Worm (Caenorhabditis elegans) whole organism, L1 larva: ENCODE results near the gene tmem-135.

Experiments used
- C04F5.9 ChIP-seq: sonication (generic microtip); optimal IDR thresholded peaks from 2 replicates; lab custom pipeline; 2016; ENCODE audit warnings: missing genetic modification characterization, missing compliant biosample characterization
- F16B12.6 ChIP-seq: fragments of 150-350 bp; optimal IDR thresholded peaks from 2 replicates; lab custom pipeline; 2014; ENCODE audit warnings: missing biosample characterization, missing genetic modification characterization
- aha-1 ChIP-seq: fragments of 150-350 bp; optimal IDR thresholded peaks from 2 replicates; lab custom pipeline; 2014; ENCODE audit warnings: missing biosample characterization, missing genetic modification characterization
- alr-1 ChIP-seq: fragments of 200-800 bp; sonication (Bioruptor generic); optimal IDR thresholded peaks from 2 replicates; lab custom pipeline; 2018; ENCODE audit warnings: borderline replicate concordance, mild to moderate bottlenecking, missing genetic modification characterization, missing compliant biosample characterization
- aly-2 ChIP-seq: fragments of 150-350 bp; optimal IDR thresholded peaks from 2 replicates; lab custom pipeline; 2014; ENCODE audit warnings: missing biosample characterization, missing genetic modification characterization
- ama-1 ChIP-seq: fragments of 150-350 bp; optimal IDR thresholded peaks from 2 replicates; lab custom pipeline; 2014
- ceh-8 ChIP-seq: fragments of 200-800 bp; sonication (Bioruptor generic); optimal IDR thresholded peaks from 2 replicates; lab custom pipeline; 2018; ENCODE audit warnings: mild to moderate bottlenecking, missing genetic modification characterization, moderate library complexity, missing compliant biosample characterization
- ceh-82 ChIP-seq, 3 experiments: fragments of 150-350 bp in 1 of 3; sonication (generic microtip) in 2 of 3; optimal IDR thresholded peaks; 2 replicates each; lab custom pipeline; 2014 to 2017; ENCODE audit warnings: missing biosample characterization in 3 of 3, missing genetic modification characterization in 3 of 3
- ceh-88 ChIP-seq: fragments of 200-800 bp; sonication (Bioruptor generic); IDR thresholded peaks from 2 replicates; pipeline ENCODE4 v1.3.6; 2022; ENCODE audit warnings: missing genetic modification characterization, missing compliant biosample characterization
- ces-1 ChIP-seq: fragments of 150-350 bp; optimal IDR thresholded peaks from 2 replicates; lab custom pipeline; 2014; ENCODE audit warnings: missing biosample characterization, missing genetic modification reagents, missing genetic modification characterization
- dsc-1 ChIP-seq: sonication (generic microtip); optimal IDR thresholded peaks from 2 replicates; lab custom pipeline; 2016; ENCODE audit warnings: mild to moderate bottlenecking, missing genetic modification characterization, missing compliant biosample characterization
- egl-13 ChIP-seq: sonication (generic microtip); optimal IDR thresholded peaks from 2 replicates; lab custom pipeline; 2016; ENCODE audit warnings: missing genotype, missing genetic modification reagents, missing genetic modification characterization, missing compliant biosample characterization
- elt-2 ChIP-seq: sonication (generic microtip); optimal IDR thresholded peaks from 2 replicates; lab custom pipeline; 2016; ENCODE audit warnings: missing genetic modification characterization, mild to moderate bottlenecking, inconsistent platforms, missing compliant biosample characterization, missing genetic modification reagents
- ets-5 ChIP-seq: fragments of 200-800 bp; sonication (Bioruptor generic); IDR thresholded peaks from 2 replicates; pipeline ENCODE4 v1.3.6; 2022; ENCODE audit warnings: missing genetic modification characterization, missing compliant biosample characterization
- fkh-10 ChIP-seq: sonication (generic microtip); optimal IDR thresholded peaks from 2 replicates; lab custom pipeline; 2017; ENCODE audit warnings: missing biosample characterization, missing genetic modification reagents, missing genetic modification characterization
- fos-1 ChIP-seq: fragments of 150-350 bp; optimal IDR thresholded peaks from 2 replicates; lab custom pipeline; 2014; ENCODE audit warnings: missing biosample characterization, missing genetic modification characterization
- grh-1 ChIP-seq: fragments of 200-800 bp; sonication (Bioruptor generic); IDR thresholded peaks from 2 replicates; pipeline ENCODE4 v1.3.6; 2022; ENCODE audit warnings: missing genetic modification reagents, missing genetic modification characterization, missing compliant biosample characterization
- hlh-17 ChIP-seq: fragments of 200-800 bp; sonication (Bioruptor generic); optimal IDR thresholded peaks from 2 replicates; lab custom pipeline; 2018; ENCODE audit warnings: missing genetic modification characterization, mild to moderate bottlenecking, missing compliant biosample characterization, moderate library complexity, borderline replicate concordance
- hlh-4 ChIP-seq: sonication (generic microtip); optimal IDR thresholded peaks from 2 replicates; lab custom pipeline; 2016; ENCODE audit warnings: mild to moderate bottlenecking, missing genetic modification characterization, missing compliant biosample characterization
- hpl-2 ChIP-seq: fragments of 150-350 bp; optimal IDR thresholded peaks from 2 replicates; lab custom pipeline; 2014; ENCODE audit warnings: missing biosample characterization, missing genetic modification reagents, missing genetic modification characterization
- irx-1 ChIP-seq: sonication (generic microtip); optimal IDR thresholded peaks from 2 replicates; lab custom pipeline; 2016; ENCODE audit warnings: missing genetic modification characterization, missing compliant biosample characterization
- lin-13 ChIP-seq: fragments of 150-350 bp; optimal IDR thresholded peaks from 2 replicates; lab custom pipeline; 2014; ENCODE audit warnings: missing biosample characterization, missing genetic modification reagents, missing genetic modification characterization
- lin-14 ChIP-seq: fragments of 200-800 bp; sonication (Bioruptor generic); optimal IDR thresholded peaks from 2 replicates; lab custom pipeline; 2018; ENCODE audit warnings: mild to moderate bottlenecking, missing genetic modification characterization, moderate library complexity, missing compliant biosample characterization
- lin-15B ChIP-seq: fragments of 150-350 bp; sonication (generic microtip); optimal IDR thresholded peaks from 3 replicates; lab custom pipeline; 2014; ENCODE audit warnings: missing biosample characterization, missing genetic modification characterization
- lin-39 ChIP-seq: fragments of 150-350 bp; optimal IDR thresholded peaks from 2 replicates; lab custom pipeline; 2014; ENCODE audit warnings: missing biosample characterization, missing genetic modification reagents, missing genetic modification characterization
- lir-3 ChIP-seq: sonication (generic microtip); optimal IDR thresholded peaks from 2 replicates; lab custom pipeline; 2016; ENCODE audit warnings: mild to moderate bottlenecking, missing genetic modification characterization, moderate library complexity, missing compliant biosample characterization; ENCODE audit not compliant: poor library complexity
- lsy-2 ChIP-seq, 2 experiments: fragments of 150-350 bp; optimal IDR thresholded peaks; 2 replicates each; lab custom pipeline; 2014; ENCODE audit warnings: missing biosample characterization in 2 of 2, missing genetic modification characterization in 2 of 2
- mab-9 ChIP-seq: fragments of 200-800 bp; sonication (Bioruptor generic); IDR thresholded peaks from 2 replicates; pipeline ENCODE4 v1.3.6; 2022; ENCODE audit warnings: missing genetic modification reagents, missing genetic modification characterization, missing compliant biosample characterization
- mef-2 ChIP-seq: fragments of 150-350 bp; optimal IDR thresholded peaks from 2 replicates; lab custom pipeline; 2014; ENCODE audit warnings: missing biosample characterization, missing genetic modification characterization
- mep-1 ChIP-seq: fragments of 150-350 bp; optimal IDR thresholded peaks from 2 replicates; lab custom pipeline; 2014; ENCODE audit warnings: missing biosample characterization, missing genetic modification characterization
- nhr-28 ChIP-seq: fragments of 150-350 bp; optimal IDR thresholded peaks from 2 replicates; lab custom pipeline; 2014; ENCODE audit warnings: missing biosample characterization, missing genetic modification characterization
- nhr-47 ChIP-seq: sonication (generic microtip); optimal IDR thresholded peaks from 2 replicates; lab custom pipeline; 2016; ENCODE audit warnings: mild to moderate bottlenecking, missing genetic modification characterization, moderate library complexity, missing compliant biosample characterization
- nhr-71 ChIP-seq: sonication (generic microtip); optimal IDR thresholded peaks from 2 replicates; lab custom pipeline; 2016; ENCODE audit warnings: mild to moderate bottlenecking, missing genetic modification characterization, moderate library complexity, missing compliant biosample characterization
- nhr-85 ChIP-seq: sonication (generic microtip); peaks from one replicate; lab custom pipeline; 2016; ENCODE audit warnings: missing genetic modification characterization, inconsistent platforms, missing compliant biosample characterization
- pag-3 ChIP-seq: sonication (generic microtip); optimal IDR thresholded peaks from 2 replicates; lab custom pipeline; 2017; ENCODE audit warnings: missing genetic modification characterization, mild to moderate bottlenecking, missing compliant biosample characterization, antibody characterized with exemption, borderline replicate concordance; ENCODE audit not compliant: insufficient read depth
- pax-3 ChIP-seq: fragments of 200-800 bp; sonication (Bioruptor generic); optimal IDR thresholded peaks from 2 replicates; lab custom pipeline; 2018; ENCODE audit warnings: mild to moderate bottlenecking, missing genetic modification characterization, moderate library complexity, missing compliant biosample characterization
- pqm-1 ChIP-seq: sonication (generic microtip); optimal IDR thresholded peaks from 3 replicates; lab custom pipeline; 2017; ENCODE audit warnings: missing biosample characterization, missing genetic modification characterization
- rnt-1 ChIP-seq: sonication (generic microtip); optimal IDR thresholded peaks from 2 replicates; lab custom pipeline; 2016; ENCODE audit warnings: mild to moderate bottlenecking, missing genetic modification characterization, moderate library complexity, missing compliant biosample characterization
- snu-23 ChIP-seq: sonication (generic microtip); optimal IDR thresholded peaks from 2 replicates; lab custom pipeline; 2016; ENCODE audit warnings: missing genetic modification characterization, missing compliant biosample characterization
- swsn-7 ChIP-seq: sonication (generic microtip); optimal IDR thresholded peaks from 2 replicates; lab custom pipeline; 2016; ENCODE audit warnings: missing genetic modification characterization, missing compliant biosample characterization
- unc-30 ChIP-seq: sonication (generic microtip); optimal IDR thresholded peaks from 2 replicates; lab custom pipeline; 2017; ENCODE audit warnings: missing biosample characterization, missing genetic modification characterization
- unc-86 ChIP-seq: sonication (generic microtip); optimal IDR thresholded peaks from 2 replicates; lab custom pipeline; 2016; ENCODE audit warnings: missing genetic modification characterization, missing compliant biosample characterization
- zag-1 ChIP-seq: fragments of 150-350 bp; optimal IDR thresholded peaks from 2 replicates; lab custom pipeline; 2014; ENCODE audit warnings: missing biosample characterization, missing genetic modification characterization
- zip-4 ChIP-seq: fragments of 200-800 bp; sonication (Bioruptor generic); optimal IDR thresholded peaks from 2 replicates; lab custom pipeline; 2018; ENCODE audit warnings: mild to moderate bottlenecking, missing genetic modification characterization, moderate library complexity, missing compliant biosample characterization
- ztf-11 ChIP-seq, 2 experiments: sonication (generic microtip); optimal IDR thresholded peaks; 2 replicates each; lab custom pipeline; 2016 to 2017; ENCODE audit warnings: missing genetic modification characterization in 2 of 2, missing biosample characterization in 1 of 2, missing compliant biosample characterization in 1 of 2

tmem-135 gene

ce11 chrX:4628350-4628749, 45.2 kb upstream of the tmem-135 start:
- TF ChIP-seq ets-5 (GFP tag; lab: Robert Waterston, UW) (no peak), unc-30 (no peak), hlh-4 (tag; lab: Kevin White, UChicago) (peak; percentile 74), pqm-1 (no peak)
- TF ChIP-seq, all 84 proteins: peak for 1

DNA sequence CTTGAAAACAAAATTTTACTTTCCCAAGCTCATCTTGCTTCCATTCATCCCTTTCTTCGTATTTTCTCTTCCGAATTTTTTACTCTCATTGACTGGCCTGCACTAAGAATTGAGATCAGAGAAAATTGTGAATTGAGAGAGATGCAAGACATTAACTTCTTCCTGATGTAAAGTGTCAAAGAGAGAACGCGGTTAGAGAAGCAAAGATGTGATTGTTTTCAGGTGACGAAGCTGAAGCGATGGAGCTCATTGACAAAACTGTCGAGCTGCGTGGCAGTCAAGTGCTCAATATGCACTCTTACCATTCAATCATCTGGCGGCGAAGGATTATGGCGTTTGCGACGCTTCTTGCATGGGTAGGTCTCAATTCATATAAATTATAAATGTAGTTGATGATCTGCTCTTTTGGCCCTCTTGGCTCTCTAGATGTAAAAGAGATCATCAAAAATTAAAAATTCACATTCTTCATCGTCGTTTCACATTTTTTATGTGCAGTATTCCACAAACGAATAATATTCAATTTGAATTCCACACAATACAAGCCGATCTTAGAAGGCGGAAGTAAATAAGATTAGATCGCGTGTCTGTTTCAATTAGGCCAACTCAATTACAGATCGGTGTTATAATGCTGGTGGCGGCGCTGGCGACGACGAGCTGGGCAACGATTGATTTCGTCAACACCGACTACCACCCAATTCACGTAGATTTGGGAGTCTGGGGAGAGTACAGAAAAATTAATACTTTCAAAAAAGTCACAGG, 44.5 kb upstream of the tmem-135 start:
- TF ChIP-seq zip-4 (GFP tag; lab: Kevin White, UChicago): no peak
- TF ChIP-seq nhr-28 (tag; lab: Kevin White, UChicago): no peak
- TF ChIP-seq mep-1 (tag; lab: Kevin White, UChicago): peak; percentile 7
- peak in 1 of 2 experiments; percentile 25 for TF ChIP-seq ztf-11 (tag; optimal IDR thresholded peaks at IDR 0.05; lab: Kevin White, UChicago)
- TF ChIP-seq ces-1 (GFP tag; lab: Kevin White, UChicago): no peak
- TF ChIP-seq lsy-2 (tag; optimal IDR thresholded peaks at IDR 0.05; lab: Kevin White, UChicago): peak in 1 of 2 experiments; percentile 12
- TF ChIP-seq pax-3 (tag; lab: Kevin White, UChicago): no peak
- peak; percentile 94 for TF ChIP-seq dsc-1
- TF ChIP-seq fos-1 (tag; lab: Kevin White, UChicago): no peak
- no peak for TF ChIP-seq swsn-7 (tag; lab: Kevin White, UChicago)
- TF ChIP-seq unc-86 (tag; lab: Kevin White, UChicago): peak; percentile 37
- TF ChIP-seq pag-3 (tag; lab: Kevin White, UChicago): no peak
- TF ChIP-seq egl-13: peak; percentile 20
- TF ChIP-seq nhr-85 (tag; lab: Kevin White, UChicago): no peak
- peak; percentile 2 for TF ChIP-seq snu-23 (GFP tag; lab: Kevin White, UChicago)
- TF ChIP-seq lin-13 (GFP tag; lab: Kevin White, UChicago): no peak
- TF ChIP-seq rnt-1 (tag; lab: Kevin White, UChicago): peak; percentile 55
- no peak for TF ChIP-seq ama-1 (lab: Kevin White, UChicago)
- peak; percentile 32 for TF ChIP-seq lin-14 (GFP tag; lab: Kevin White, UChicago)
- peak; percentile 10 for TF ChIP-seq nhr-47 (tag; lab: Kevin White, UChicago)

- TF ChIP-seq nhr-28 (tag; lab: Kevin White, UChicago) (no peak), elt-2 (tag; lab: Kevin White, UChicago) (peak; percentile 24)
These were observed 41.4 kb upstream of the tmem-135 start, which contains the start of gene slcr-46.1 for ce11 chrX:4632088-4632487. slcr-46.1 (plus strand) TSS chrX:4632361.

ce11 chrX:4635643-4636042, 37.9 kb upstream of the tmem-135 start:
- TF ChIP-seq lin-15B: no peak
- no peak for TF ChIP-seq nhr-28 (tag; lab: Kevin White, UChicago)
- TF ChIP-seq aha-1 (tag; lab: Kevin White, UChicago): no peak
- no peak for TF ChIP-seq ceh-88
- peak; percentile 65 for TF ChIP-seq nhr-47 (tag; lab: Kevin White, UChicago)
- no peak for TF ChIP-seq hlh-17
- no peak for TF ChIP-seq mef-2 (tag; lab: Kevin White, UChicago)
- no peak for TF ChIP-seq alr-1 (tag; lab: Kevin White, UChicago)
- peak; percentile 30 for TF ChIP-seq lin-39
- no peak for TF ChIP-seq hpl-2 (GFP tag; lab: Kevin White, UChicago)
- no peak for TF ChIP-seq aly-2 (tag; lab: Kevin White, UChicago)
- TF ChIP-seq fos-1 (tag; lab: Kevin White, UChicago): no peak
- no peak for TF ChIP-seq ceh-8
- TF ChIP-seq irx-1 (tag; lab: Kevin White, UChicago): peak; percentile 55
- TF ChIP-seq pax-3 (tag; lab: Kevin White, UChicago): no peak
- peak in 1 of 3 experiments; percentile 49 for TF ChIP-seq ceh-82 (tag; optimal IDR thresholded peaks at IDR 0.05; lab: Kevin White, UChicago)
- TF ChIP-seq lsy-2 (tag; optimal IDR thresholded peaks at IDR 0.05; lab: Kevin White, UChicago): peak; percentile 34 to 64
- TF ChIP-seq mab-9 (GFP tag; lab: Robert Waterston, UW): no peak
- TF ChIP-seq C04F5.9 (tag; lab: Kevin White, UChicago): no peak
- peak; percentile 11 for TF ChIP-seq lir-3 (tag; lab: Kevin White, UChicago)
- TF ChIP-seq F16B12.6: peak; percentile 88
- TF ChIP-seq fkh-10 (GFP tag; lab: Kevin White, UChicago): no peak
- TF ChIP-seq nhr-71 (tag; lab: Kevin White, UChicago): peak; percentile 68
- TF ChIP-seq zag-1: no peak
- no peak for TF ChIP-seq pqm-1
- 0 out of 2 replicates have a peak, but pooled peaks have one; percentile 37 for TF ChIP-seq grh-1 (GFP tag; lab: Robert Waterston, UW)
